Worm (Caenorhabditis elegans) whole organism, young adult: ENCODE measurements around the gene str-199.

Experiments used
- ama-1 ChIP-seq, 3 experiments: fragments of 150-350 bp in 1 of 3; sonication (generic microtip) in 2 of 3; optimal IDR thresholded peaks; 2 replicates each; lab custom pipeline; 2014 to 2018; ENCODE audit warnings: missing biosample characterization in 2 of 3, missing genetic modification characterization in 2 of 3, missing genetic modification reagents in 2 of 3
- aptf-2 ChIP-seq: fragments of 200-800 bp; sonication (Bioruptor generic); conservative IDR thresholded peaks from 2 replicates; pipeline ENCODE4 v1.3.6; 2022; ENCODE audit warnings: missing genetic modification reagents, missing genetic modification characterization, missing compliant biosample characterization
- ets-4 ChIP-seq: fragments of 200-800 bp; sonication (Bioruptor generic); optimal IDR thresholded peaks from 2 replicates; lab custom pipeline; 2018; ENCODE audit warnings: mild to moderate bottlenecking, missing genetic modification characterization, missing compliant biosample characterization
- fkh-3 ChIP-seq: sonication (generic microtip); optimal IDR thresholded peaks from 2 replicates; lab custom pipeline; 2016; ENCODE audit warnings: mild to moderate bottlenecking, missing genetic modification characterization, missing compliant biosample characterization
- lsy-27 ChIP-seq: sonication (generic microtip); optimal IDR thresholded peaks from 2 replicates; lab custom pipeline; 2017; ENCODE audit warnings: missing genetic modification characterization, mild to moderate bottlenecking, missing compliant biosample characterization, antibody characterized with exemption, missing genotype, borderline replicate concordance; ENCODE audit not compliant: insufficient read depth
- mxl-1 ChIP-seq: sonication (generic microtip); optimal IDR thresholded peaks from 2 replicates; lab custom pipeline; 2016; ENCODE audit warnings: missing genetic modification characterization, missing compliant biosample characterization
- nfya-2 ChIP-seq: fragments of 200-800 bp; sonication (Bioruptor generic); IDR thresholded peaks from 2 replicates; pipeline ENCODE4 v1.3.6; 2022; ENCODE audit warnings: missing genetic modification reagents, missing genetic modification characterization, missing compliant biosample characterization
- nhr-90 ChIP-seq: sonication (generic microtip); optimal IDR thresholded peaks from 2 replicates; lab custom pipeline; 2016; ENCODE audit warnings: missing genotype, mild to moderate bottlenecking, missing genetic modification characterization, missing compliant biosample characterization
- pha-4 ChIP-seq: fragments of 150-350 bp; sonication (generic microtip); optimal IDR thresholded peaks from 2 replicates; lab custom pipeline; 2014; ENCODE audit warnings: missing biosample characterization, missing genetic modification reagents, missing genetic modification characterization
- snpc-4 ChIP-seq, 5 experiments: fragments of 150-350 bp in 1 of 5; sonication (generic microtip) in 4 of 5; optimal IDR thresholded peaks; 2 replicates each; lab custom pipeline; 2014 to 2018; ENCODE audit warnings: missing genetic modification characterization in 5 of 5, missing biosample characterization in 3 of 5, antibody characterized with exemption in 2 of 5, mild to moderate bottlenecking in 2 of 5, missing compliant biosample characterization in 2 of 5, missing genotype in 2 of 5, moderate library complexity in 2 of 5, missing genetic modification reagents in 1 of 5
- unc-62 ChIP-seq: fragments of 150-350 bp; optimal IDR thresholded peaks from 2 replicates; lab custom pipeline; 2014; ENCODE audit warnings: missing biosample characterization, missing genetic modification reagents, missing genetic modification characterization
- ztf-25 ChIP-seq: fragments of 200-800 bp; sonication (Bioruptor generic); IDR thresholded peaks from 2 replicates; pipeline ENCODE4 v1.3.6; 2022; ENCODE audit warnings: missing genetic modification reagents, missing genetic modification characterization, missing compliant biosample characterization
- ztf-28 ChIP-seq: fragments of 200-800 bp; sonication (Bioruptor generic); IDR thresholded peaks from 2 replicates; pipeline ENCODE4 v1.3.6; 2022; ENCODE audit warnings: missing genetic modification reagents, missing genetic modification characterization, missing compliant biosample characterization

ce11 chrV:17236345-17236744 is 46.0 kb upstream of the str-199 start, which contains the start of gene T19C9.10:
- TF ChIP-seq ztf-25 (GFP tag; lab: Robert Waterston, UW) = no peak
- no peak for TF ChIP-seq pha-4
- TF ChIP-seq unc-62 (GFP tag; lab: Kevin White, UChicago) = no peak
- TF ChIP-seq ztf-28 (GFP tag; lab: Robert Waterston, UW) = no peak
- no peak for TF ChIP-seq ama-1 (optimal IDR thresholded peaks at IDR 0.05; lab: Kevin White, UChicago)
- no peak for TF ChIP-seq ama-1 (GFP tag; optimal IDR thresholded peaks at IDR 0.05; lab: Kevin White, UChicago)
- no peak for TF ChIP-seq snpc-4 (GFP tag; optimal IDR thresholded peaks at IDR 0.05; lab: Kevin White, UChicago)
- TF ChIP-seq snpc-4 (tag; optimal IDR thresholded peaks at IDR 0.05; lab: Kevin White, UChicago) = no peak
- no peak for TF ChIP-seq ets-4 (GFP tag; lab: Kevin White, UChicago)
- TF ChIP-seq mxl-1 (tag; lab: Kevin White, UChicago) = no peak
- TF ChIP-seq aptf-2 (GFP tag; lab: Robert Waterston, UW) = no peak
- no peak for TF ChIP-seq fkh-3 (tag; lab: Kevin White, UChicago)
- TF ChIP-seq nfya-2 (GFP tag; lab: Robert Waterston, UW) = no peak
- TF ChIP-seq lsy-27 (tag; lab: Kevin White, UChicago) = no peak
- TF ChIP-seq nhr-90 (tag; lab: Kevin White, UChicago) = no peak
